Fruit fly (Drosophila melanogaster) whole organism, embryonic: Measurements from ENCODE around the gene AP-1sigma.

ENCODE experiments used
- Abd-B ChIP-seq: fragments of 200-800 bp; sonication (Bioruptor generic); optimal IDR thresholded peaks from 2 replicates; lab custom pipeline; 2018; ENCODE audit warnings: missing biosample characterization, mild to moderate bottlenecking, missing genetic modification characterization, moderate library complexity
- Antp ChIP-seq: fragments of 200-800 bp; sonication (Bioruptor generic); optimal IDR thresholded peaks from 3 replicates; lab custom pipeline; 2016; ENCODE audit warnings: missing biosample characterization, missing genetic modification characterization
- CG10147 ChIP-seq: fragments of 200-800 bp; sonication (Bioruptor generic); optimal IDR thresholded peaks from 2 replicates; lab custom pipeline; 2019; ENCODE audit warnings: missing biosample characterization, mild to moderate bottlenecking, missing genetic modification characterization, moderate library complexity
- CG12659 ChIP-seq: fragments of 200-800 bp; sonication (Bioruptor generic); optimal IDR thresholded peaks from 3 replicates; lab custom pipeline; 2017; ENCODE audit warnings: mild to moderate bottlenecking, missing biosample characterization, missing genetic modification reagents, missing genetic modification characterization
- CG13123 ChIP-seq: fragments of 200-800 bp; sonication (Bioruptor generic); optimal IDR thresholded peaks from 2 replicates; lab custom pipeline; 2016; ENCODE audit warnings: missing biosample characterization, missing genetic modification characterization
- CG13424 ChIP-seq: fragments of 200-800 bp; sonication (Bioruptor generic); optimal IDR thresholded peaks from 2 replicates; lab custom pipeline; 2019; ENCODE audit warnings: missing biosample characterization, mild to moderate bottlenecking, missing genetic modification characterization, moderate library complexity
- CG14965 ChIP-seq: fragments of 200-800 bp; sonication (Bioruptor generic); optimal IDR thresholded peaks from 2 replicates; lab custom pipeline; 2016; ENCODE audit warnings: missing biosample characterization, missing genetic modification characterization, borderline replicate concordance
- CG16813 ChIP-seq: fragments of 200-800 bp; sonication (Bioruptor generic); IDR thresholded peaks from 3 replicates; pipeline ENCODE4 v1.3.6; 2022; ENCODE audit warnings: missing biosample characterization, missing genetic modification characterization; ENCODE audit not compliant: partially characterized antibody
- CG16815 ChIP-seq: fragments of 200-800 bp; sonication (Bioruptor generic); optimal IDR thresholded peaks from 3 replicates; lab custom pipeline; 2017; ENCODE audit warnings: missing biosample characterization, mild to moderate bottlenecking, missing genetic modification characterization
- CG2875 ChIP-seq: fragments of 200-800 bp; sonication (Bioruptor generic); optimal IDR thresholded peaks from 2 replicates; lab custom pipeline; 2017; ENCODE audit warnings: missing biosample characterization, mild to moderate bottlenecking, missing genetic modification characterization, missing genetic modification reagents
- CG3995 ChIP-seq: fragments of 200-800 bp; sonication (Bioruptor generic); optimal IDR thresholded peaks from 3 replicates; lab custom pipeline; 2016; ENCODE audit warnings: missing biosample characterization, missing genetic modification characterization
- CG6854 ChIP-seq: fragments of 200-800 bp; sonication (Bioruptor generic); optimal IDR thresholded peaks from 3 replicates; lab custom pipeline; 2017; ENCODE audit warnings: missing biosample characterization, mild to moderate bottlenecking, missing genetic modification characterization
- CG7372 ChIP-seq: fragments of 200-800 bp; sonication (Bioruptor generic); IDR thresholded peaks from 2 replicates; pipeline ENCODE4 v1.3.6; 2022; ENCODE audit warnings: missing biosample characterization, missing genetic modification characterization
- CG8281 ChIP-seq: fragments of 200-800 bp; sonication (Bioruptor generic); optimal IDR thresholded peaks from 2 replicates; lab custom pipeline; 2018; ENCODE audit warnings: missing biosample characterization, mild to moderate bottlenecking, missing genetic modification characterization, moderate library complexity
- D19A ChIP-seq: fragments of 200-800 bp; optimal IDR thresholded peaks from 3 replicates; lab custom pipeline; 2019; ENCODE audit warnings: missing biosample characterization, mild to moderate bottlenecking, missing genetic modification characterization, moderate library complexity
- Dfd ChIP-seq, 2 experiments: fragments of >200 bp; optimal IDR thresholded peaks; 2 replicates each; lab custom pipeline; 2017; ENCODE audit warnings: missing biosample characterization in 2 of 2, missing genetic modification characterization in 2 of 2
- Gsc ChIP-seq: fragments of 200-800 bp; sonication (Bioruptor generic); IDR thresholded peaks from 2 replicates; pipeline ENCODE4 v1.3.6; 2022; ENCODE audit warnings: missing biosample characterization, missing genetic modification characterization
- HLHmδ ChIP-seq: fragments of 200-800 bp; sonication (Bioruptor generic); optimal IDR thresholded peaks from 2 replicates; lab custom pipeline; 2018; ENCODE audit warnings: missing biosample characterization, mild to moderate bottlenecking, missing genetic modification characterization, moderate library complexity
- Lhr ChIP-seq: fragments of 200-800 bp; sonication (Bioruptor generic); optimal IDR thresholded peaks from 3 replicates; lab custom pipeline; 2017; ENCODE audit warnings: mild to moderate bottlenecking, missing biosample characterization, missing genetic modification reagents, missing genetic modification characterization
- Lim3 ChIP-seq: fragments of 200-800 bp; sonication (Bioruptor generic); IDR thresholded peaks from 2 replicates; pipeline ENCODE4 v1.3.6; 2022; ENCODE audit warnings: missing biosample characterization, missing genetic modification characterization
- Nf-YB ChIP-seq: fragments of 200-800 bp; sonication (Bioruptor generic); optimal IDR thresholded peaks from 3 replicates; lab custom pipeline; 2019; ENCODE audit warnings: missing biosample characterization, mild to moderate bottlenecking, missing genetic modification characterization, moderate library complexity
- Opbp ChIP-seq: fragments of 200-800 bp; sonication (Bioruptor generic); IDR thresholded peaks from 3 replicates; pipeline ENCODE4 v1.3.6; 2022; ENCODE audit warnings: missing biosample characterization, missing genetic modification characterization; ENCODE audit not compliant: partially characterized antibody
- Ravus ChIP-seq: fragments of 200-800 bp; sonication (Bioruptor generic); IDR thresholded peaks from 2 replicates; pipeline ENCODE4 v1.3.6; 2022; ENCODE audit warnings: missing biosample characterization, missing genetic modification characterization
- Scr ChIP-seq: fragments of 200-800 bp; sonication (Bioruptor generic); IDR thresholded peaks from 2 replicates; pipeline ENCODE4 v1.3.6; 2022; ENCODE audit warnings: missing biosample characterization, missing genetic modification characterization; ENCODE audit not compliant: partially characterized antibody
- Stat92E ChIP-seq, 3 experiments: fragments of >200 bp in 2 of 3; fragments of 200-800 bp in 1 of 3; sonication (Bioruptor generic) in 1 of 3; optimal IDR thresholded peaks; 2 replicates each; lab custom pipeline; 2017 to 2019; ENCODE audit warnings: missing biosample characterization in 3 of 3, missing genetic modification characterization in 3 of 3, mild to moderate bottlenecking in 1 of 3, moderate library complexity in 1 of 3
- YL-1 ChIP-seq: fragments of 200-800 bp; sonication (Bioruptor generic); optimal IDR thresholded peaks from 3 replicates; lab custom pipeline; 2017; ENCODE audit warnings: missing biosample characterization, mild to moderate bottlenecking, missing genetic modification characterization
- bowl ChIP-seq: fragments of 200-800 bp; sonication (Bioruptor generic); IDR thresholded peaks from 2 replicates; pipeline ENCODE4 v1.3.6; 2022; ENCODE audit warnings: missing biosample characterization, missing genetic modification characterization
- br ChIP-seq: fragments of >200 bp; optimal IDR thresholded peaks from 2 replicates; lab custom pipeline; 2017
- cato ChIP-seq: fragments of 200-800 bp; sonication (Bioruptor generic); optimal IDR thresholded peaks from 2 replicates; lab custom pipeline; 2016; ENCODE audit warnings: missing biosample characterization, missing genetic modification characterization, borderline replicate concordance
- chinmo ChIP-seq: fragments of 200-800 bp; sonication (Bioruptor generic); IDR thresholded peaks from 4 replicates; pipeline ENCODE4 v1.3.6; 2022; ENCODE audit warnings: missing biosample characterization, missing genetic modification characterization; ENCODE audit not compliant: partially characterized antibody
- dimm ChIP-seq: fragments of 200-800 bp; sonication (Bioruptor generic); IDR thresholded peaks from 2 replicates; pipeline ENCODE4 v1.3.6; 2022; ENCODE audit warnings: missing biosample characterization, missing genetic modification characterization
- ftz-f1 ChIP-seq: fragments of 200-800 bp; sonication (Bioruptor generic); optimal IDR thresholded peaks from 2 replicates; lab custom pipeline; 2016; ENCODE audit warnings: missing biosample characterization, missing genetic modification characterization
- gfzf ChIP-seq: fragments of 200-800 bp; sonication (Bioruptor generic); optimal IDR thresholded peaks from 2 replicates; lab custom pipeline; 2016; ENCODE audit warnings: missing biosample characterization, mild to moderate bottlenecking, missing genetic modification characterization, moderate library complexity
- kah ChIP-seq: fragments of 200-800 bp; sonication (Bioruptor generic); optimal IDR thresholded peaks from 2 replicates; lab custom pipeline; 2018; ENCODE audit warnings: missing biosample characterization, mild to moderate bottlenecking, missing genetic modification characterization
- nerfin-2 ChIP-seq: fragments of 200-800 bp; sonication (Bioruptor generic); IDR thresholded peaks from 2 replicates; pipeline ENCODE4 v1.3.6; 2022; ENCODE audit warnings: missing biosample characterization, missing genetic modification characterization; ENCODE audit not compliant: partially characterized antibody
- nom ChIP-seq: fragments of 200-800 bp; sonication (Bioruptor generic); optimal IDR thresholded peaks from 2 replicates; lab custom pipeline; 2017; ENCODE audit warnings: missing biosample characterization, missing genetic modification characterization, mild to moderate bottlenecking, moderate library complexity, missing genetic modification reagents
- sc ChIP-seq, 3 experiments: fragments of >200 bp in 2 of 3; fragments of 200-800 bp in 1 of 3; sonication (Bioruptor generic) in 1 of 3; optimal IDR thresholded peaks; 2 replicates in 2 of 3; 3 replicates in 1 of 3; lab custom pipeline; 2017; ENCODE audit warnings: mild to moderate bottlenecking in 1 of 3, missing biosample characterization in 1 of 3, missing genetic modification characterization in 1 of 3, missing genetic modification reagents in 1 of 3
- schlank ChIP-seq: fragments of 200-800 bp; sonication (Bioruptor generic); optimal IDR thresholded peaks from 2 replicates; lab custom pipeline; 2018; ENCODE audit warnings: missing biosample characterization, mild to moderate bottlenecking, missing genetic modification characterization
- seq ChIP-seq: fragments of 200-800 bp; sonication (Bioruptor generic); IDR thresholded peaks from 2 replicates; pipeline ENCODE4 v1.3.6; 2022; ENCODE audit warnings: missing biosample characterization, missing genetic modification characterization
- shn ChIP-seq: fragments of 200-800 bp; sonication (Bioruptor generic); optimal IDR thresholded peaks from 3 replicates; lab custom pipeline; 2016; ENCODE audit warnings: missing biosample characterization, missing genetic modification characterization
- slou ChIP-seq: fragments of 200-800 bp; sonication (Bioruptor generic); optimal IDR thresholded peaks from 3 replicates; lab custom pipeline; 2016; ENCODE audit warnings: missing biosample characterization, missing genetic modification characterization
- sr ChIP-seq: fragments of 200-800 bp; sonication (Bioruptor generic); IDR thresholded peaks from 3 replicates; pipeline ENCODE4 v1.3.6; 2022; ENCODE audit warnings: missing biosample characterization, missing genetic modification characterization
- tll ChIP-seq, 2 experiments: fragments of 200-800 bp in 1 of 2; fragments of >200 bp in 1 of 2; sonication (Bioruptor generic) in 1 of 2; optimal IDR thresholded peaks; 2 replicates each; lab custom pipeline; 2017 to 2019; ENCODE audit warnings: missing biosample characterization in 2 of 2, missing genetic modification characterization in 2 of 2, mild to moderate bottlenecking in 1 of 2, moderate library complexity in 1 of 2
- toy ChIP-seq: fragments of 200-800 bp; sonication (Bioruptor generic); IDR thresholded peaks from 2 replicates; pipeline ENCODE4 v1.3.6; 2022; ENCODE audit warnings: missing biosample characterization, missing genetic modification characterization
- ttk ChIP-seq: fragments of 200-800 bp; sonication (Bioruptor generic); IDR thresholded peaks from 2 replicates; pipeline ENCODE4 v2.1.2; 2022; ENCODE audit warnings: missing biosample characterization, missing genetic modification characterization
- unc-4 ChIP-seq: fragments of 200-800 bp; sonication (Bioruptor generic); IDR thresholded peaks from 2 replicates; pipeline ENCODE4 v1.3.6; 2022; ENCODE audit warnings: missing biosample characterization, missing genetic modification characterization; ENCODE audit not compliant: partially characterized antibody

The AP-1sigma gene

DNA sequence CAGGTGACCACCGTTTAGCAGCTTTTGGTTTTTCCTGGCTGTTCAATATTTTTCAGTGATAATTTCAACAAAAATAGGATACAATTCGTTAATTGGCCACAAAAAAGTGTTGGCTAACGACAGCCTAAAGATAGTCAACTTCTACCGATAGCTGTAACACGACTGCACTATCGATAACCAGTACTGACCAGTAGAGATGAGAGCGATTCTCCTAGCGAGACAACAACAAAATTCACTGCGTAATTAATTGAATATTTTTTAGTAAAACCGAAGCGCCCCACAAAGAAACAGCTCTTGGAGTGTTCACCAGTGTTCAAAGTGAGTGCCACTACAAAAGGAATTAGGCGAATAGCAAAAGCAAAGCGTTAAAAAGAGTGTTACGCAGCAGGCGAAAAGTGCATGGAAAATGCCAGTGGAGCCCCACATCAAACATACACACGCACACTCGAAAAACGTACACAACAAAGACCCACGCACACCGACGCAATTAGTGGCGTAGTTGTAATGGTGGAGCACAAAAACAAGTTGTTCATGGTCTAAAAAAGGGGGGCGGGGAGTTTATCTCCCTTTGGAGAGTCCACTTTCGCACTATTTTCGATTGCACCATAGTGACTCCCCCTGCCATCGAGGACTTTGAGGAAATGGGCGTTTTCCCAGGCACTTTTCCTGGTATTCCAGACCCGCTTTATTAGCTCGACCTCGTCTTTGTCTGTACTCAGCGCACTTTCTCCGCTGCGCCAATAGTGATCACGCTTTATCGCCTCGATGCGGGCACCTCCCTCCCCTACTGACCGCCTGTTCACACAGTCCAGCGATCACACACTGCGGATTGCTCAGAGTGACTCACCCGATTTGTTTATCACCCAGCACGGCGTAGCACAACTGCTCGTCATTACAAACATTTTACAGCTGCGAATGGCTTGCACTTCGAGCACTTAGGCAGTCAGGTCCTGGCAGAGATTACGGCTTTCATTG is 34.7 kb downstream of the AP-1sigma start, which contains the start of the genes Epp and Rab7 (continued):
- TF ChIP-seq nom (peak; percentile 90), CG10147 (GFP tag; lab: Kevin White, UChicago) (peak; percentile 5), CG13123 (GFP tag; lab: Kevin White, UChicago) (peak; percentile 3), Lhr (GFP tag; lab: Kevin White, UChicago) (peak; percentile 2), cato (no peak), CG8281 (tag; lab: Kevin White, UChicago) (no peak), CG14965 (GFP tag; lab: Kevin White, UChicago) (no peak), Abd-B (GFP tag; lab: Kevin White, UChicago) (no peak), Stat92E (GFP tag; optimal IDR thresholded peaks at IDR 0.05; lab: Kevin White, UChicago) (no peak), Scr (GFP tag; lab: Robert Waterston, UW) (peak; percentile 92), unc-4 (GFP tag; lab: Robert Waterston, UW) (peak; percentile 95), CG7372 (GFP tag; lab: Robert Waterston, UW) (0 out of 2 replicates have a peak, but pooled peaks have one; percentile 27), nerfin-2 (GFP tag; lab: Robert Waterston, UW) (peak; percentile 72), Opbp (GFP tag; lab: Robert Waterston, UW) (peak; percentile 95), sr (GFP tag; lab: Robert Waterston, UW) (0 out of 3 replicates have a peak, but pooled peaks have one; percentile 3), dimm (GFP tag; lab: Robert Waterston, UW) (no peak), slou (GFP tag; lab: Kevin White, UChicago) (no peak), Gsc (GFP tag; lab: Robert Waterston, UW) (no peak), CG16813 (peak; percentile 90), sc (optimal IDR thresholded peaks at IDR 0.05; lab: Kevin White, UChicago) (no peak), sc (GFP tag; optimal IDR thresholded peaks at IDR 0.05; lab: Kevin White, UChicago) (no peak), tll (GFP tag; optimal IDR thresholded peaks at IDR 0.05; lab: Kevin White, UChicago) (peak in 1 of 2 experiments; percentile 0), kah (no peak), bowl (GFP tag; lab: Robert Waterston, UW) (no peak), Nf-YB (GFP tag; lab: Kevin White, UChicago) (peak; percentile 45), ttk (no peak), chinmo (GFP tag; lab: Robert Waterston, UW) (peak; percentile 96), CG6854 (GFP tag; lab: Kevin White, UChicago) (no peak), Antp (GFP tag; lab: Kevin White, UChicago) (peak; percentile 51), seq (GFP tag; lab: Robert Waterston, UW) (no peak), br (lab: Kevin White, UChicago) (no peak), Ravus (no peak), Lim3 (GFP tag; lab: Robert Waterston, UW) (no peak), CG2875 (GFP tag; lab: Kevin White, UChicago) (no peak), CG3995 (GFP tag; lab: Kevin White, UChicago) (peak; percentile 53), ftz-f1 (no peak), CG16815 (GFP tag; lab: Kevin White, UChicago) (no peak), toy (GFP tag; lab: Robert Waterston, UW) (no peak), YL-1 (GFP tag; lab: Kevin White, UChicago) (peak; percentile 98), HLHmδ (GFP tag; lab: Kevin White, UChicago) (no peak), schlank (no peak), gfzf (GFP tag; lab: Kevin White, UChicago) (peak; percentile 20), D19A (tag; lab: Kevin White, UChicago) (no peak), Dfd (GFP tag; optimal IDR thresholded peaks at IDR 0.05; lab: Kevin White, UChicago) (no peak), CG12659 (GFP tag; lab: Kevin White, UChicago) (peak; percentile 75), shn (GFP tag; lab: Kevin White, UChicago) (peak; percentile 43), CG13424 (tag; lab: Kevin White, UChicago) (peak; percentile 19)
